Worm (Caenorhabditis elegans): Measurements from ENCODE around the gene F28C10.1.

DNA sequence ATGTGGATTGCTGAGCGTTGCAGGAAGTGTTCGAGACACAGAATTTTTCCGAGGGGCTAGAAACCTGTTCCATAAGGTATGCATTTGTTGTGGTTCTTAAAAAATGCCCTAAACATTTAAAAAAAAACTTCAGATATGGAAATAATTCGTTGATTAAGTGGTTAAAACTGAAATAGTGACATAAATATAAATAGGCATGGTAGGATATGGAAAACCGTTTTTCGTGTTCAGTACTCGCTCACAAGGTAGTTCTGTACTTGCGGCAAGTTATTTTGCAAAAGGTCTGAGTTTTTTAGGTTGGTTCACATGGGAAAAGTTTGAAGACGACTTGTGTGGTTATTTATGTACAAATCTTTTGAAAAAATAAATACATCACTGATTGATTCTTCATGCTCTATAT is 22.0 kb upstream of the F28C10.1 start, which contains the start of gene B0310.3:
- TF ChIP-seq unc-62 (GFP tag; optimal IDR thresholded peaks at IDR 0.05) (no peak), nhr-28 (tag; optimal IDR thresholded peaks at IDR 0.05) (no peak), ceh-39 (tag; optimal IDR thresholded peaks at IDR 0.05) (no peak)

Measured in whole organism, mixed stage, embryonic.